Worm (Caenorhabditis elegans): ENCODE measurements around the gene F48F7.6.

ce11 chrX:13958451-13958850, 19.2 kb upstream of the F48F7.6 start:
- no peak for TF ChIP-seq nhr-28 (tag; optimal IDR thresholded peaks at IDR 0.05)
- TF ChIP-seq ceh-82 (tag; optimal IDR thresholded peaks at IDR 0.05), result no peak
- no peak for TF ChIP-seq ztf-4 (tag; optimal IDR thresholded peaks at IDR 0.05)
- TF ChIP-seq R02D3.7 (tag; optimal IDR thresholded peaks at IDR 0.05), result no peak
- no peak for TF ChIP-seq ama-1 (optimal IDR thresholded peaks at IDR 0.05)
- TF ChIP-seq tbx-2 (tag; optimal IDR thresholded peaks at IDR 0.05), result no peak
- no peak for TF ChIP-seq zag-1 (tag; optimal IDR thresholded peaks at IDR 0.05)
- no peak for TF ChIP-seq mdl-1 (tag; optimal IDR thresholded peaks at IDR 0.05)
- TF ChIP-seq egl-5 (tag; optimal IDR thresholded peaks at IDR 0.05), result no peak
- no peak for TF ChIP-seq egl-27 (tag; optimal IDR thresholded peaks at IDR 0.05)
- TF ChIP-seq snpc-4 (tag; optimal IDR thresholded peaks at IDR 0.05), result no peak
- TF ChIP-seq lin-15B (tag; optimal IDR thresholded peaks at IDR 0.05), result no peak
- TF ChIP-seq ceh-28 (tag; optimal IDR thresholded peaks at IDR 0.05), result no peak
- no peak for TF ChIP-seq nhr-237 (tag; optimal IDR thresholded peaks at IDR 0.05)

Data from whole organism, L3 larva.